Fruit fly (Drosophila melanogaster) whole organism, prepupa: ENCODE results near the gene mrn.

Experiments used
- Blimp-1 ChIP-seq: fragments of 200-800 bp; sonication (Bioruptor generic); optimal IDR thresholded peaks from 3 replicates; lab custom pipeline; 2017; ENCODE audit warnings: missing biosample characterization, missing genetic modification characterization, mild to moderate bottlenecking, moderate library complexity, missing genetic modification reagents
- CG10631 ChIP-seq: fragments of 200-800 bp; sonication (Bioruptor generic); optimal IDR thresholded peaks from 2 replicates; lab custom pipeline; 2016; ENCODE audit warnings: missing biosample characterization, missing genetic modification characterization
- CG10669 ChIP-seq: fragments of 200-800 bp; sonication (Bioruptor generic); optimal IDR thresholded peaks from 3 replicates; lab custom pipeline; 2018; ENCODE audit warnings: missing biosample characterization, mild to moderate bottlenecking, missing genetic modification characterization, moderate library complexity
- CG11294 ChIP-seq: fragments of 200-800 bp; sonication (Bioruptor generic); IDR thresholded peaks from 2 replicates; pipeline ENCODE4 v1.3.6; 2022; ENCODE audit warnings: missing biosample characterization, missing genetic modification characterization
- CG11762 ChIP-seq: fragments of 200-800 bp; sonication (Bioruptor generic); optimal IDR thresholded peaks from 3 replicates; lab custom pipeline; 2016; ENCODE audit warnings: missing biosample characterization, missing genetic modification characterization; ENCODE audit not compliant: insufficient read depth
- CG11902 ChIP-seq: fragments of 200-800 bp; sonication (Bioruptor generic); optimal IDR thresholded peaks from 3 replicates; lab custom pipeline; 2016; ENCODE audit warnings: missing biosample characterization, missing genetic modification characterization
- CG15336 ChIP-seq: fragments of 200-800 bp; sonication (Bioruptor generic); IDR thresholded peaks from 2 replicates; pipeline ENCODE4 v1.3.6; 2022; ENCODE audit warnings: missing biosample characterization, missing genetic modification characterization
- CG3032 ChIP-seq: fragments of 200-800 bp; optimal IDR thresholded peaks from 2 replicates; lab custom pipeline; 2019; ENCODE audit warnings: missing biosample characterization, mild to moderate bottlenecking, missing genetic modification characterization, moderate library complexity
- CG31627 ChIP-seq: fragments of 200-800 bp; sonication (Bioruptor generic); optimal IDR thresholded peaks from 3 replicates; lab custom pipeline; 2016; ENCODE audit warnings: missing biosample characterization, missing genetic modification characterization
- CG32006 ChIP-seq: fragments of 200-800 bp; sonication (Bioruptor generic); optimal IDR thresholded peaks from 3 replicates; lab custom pipeline; 2017; ENCODE audit warnings: missing biosample characterization, mild to moderate bottlenecking, missing genetic modification characterization
- CG34406 ChIP-seq: fragments of 200-800 bp; sonication (Bioruptor generic); optimal IDR thresholded peaks from 3 replicates; lab custom pipeline; 2016; ENCODE audit warnings: missing biosample characterization, missing genetic modification characterization
- CG3919 ChIP-seq: fragments of 200-800 bp; sonication (Bioruptor generic); optimal IDR thresholded peaks from 3 replicates; lab custom pipeline; 2016; ENCODE audit warnings: missing biosample characterization, missing genetic modification characterization
- CG4318 ChIP-seq: fragments of 200-800 bp; sonication (Bioruptor generic); optimal IDR thresholded peaks from 3 replicates; lab custom pipeline; 2017; ENCODE audit warnings: missing biosample characterization, mild to moderate bottlenecking, missing genetic modification characterization
- CG6163 ChIP-seq: fragments of 200-800 bp; sonication (Bioruptor generic); IDR thresholded peaks from 3 replicates; pipeline ENCODE4 v1.3.6; 2022; ENCODE audit warnings: missing biosample characterization, missing genetic modification characterization
- CG6276 ChIP-seq: fragments of 200-800 bp; sonication (Bioruptor generic); optimal IDR thresholded peaks from 2 replicates; lab custom pipeline; 2017; ENCODE audit warnings: missing biosample characterization, mild to moderate bottlenecking, missing genetic modification characterization
- CG6792 ChIP-seq: fragments of 200-800 bp; sonication (Bioruptor generic); optimal IDR thresholded peaks from 3 replicates; lab custom pipeline; 2016; ENCODE audit warnings: missing biosample characterization, missing genetic modification characterization
- CG6854 ChIP-seq: fragments of 200-800 bp; sonication (Bioruptor generic); optimal IDR thresholded peaks from 2 replicates; lab custom pipeline; 2017; ENCODE audit warnings: missing biosample characterization, mild to moderate bottlenecking, missing genetic modification characterization
- CG7368 ChIP-seq: fragments of 200-800 bp; sonication (Bioruptor generic); optimal IDR thresholded peaks from 3 replicates; lab custom pipeline; 2016; ENCODE audit warnings: missing biosample characterization, missing genetic modification characterization
- CG8632 ChIP-seq: fragments of 200-800 bp; sonication (Bioruptor generic); optimal IDR thresholded peaks from 3 replicates; lab custom pipeline; 2016; ENCODE audit warnings: missing biosample characterization, missing genetic modification characterization
- CG9139 ChIP-seq: fragments of 200-800 bp; sonication (Bioruptor generic); optimal IDR thresholded peaks from 3 replicates; lab custom pipeline; 2017; ENCODE audit warnings: missing biosample characterization, mild to moderate bottlenecking, missing genetic modification characterization
- Eip75B ChIP-seq: fragments of 200-800 bp; sonication (Bioruptor generic); optimal IDR thresholded peaks from 3 replicates; lab custom pipeline; 2016; ENCODE audit warnings: missing biosample characterization, missing genetic modification characterization
- Eip78C ChIP-seq: fragments of 200-800 bp; sonication (Bioruptor generic); peaks from one replicate; lab custom pipeline; 2016; ENCODE audit warnings: missing biosample characterization, missing genetic modification characterization
- Eip93F ChIP-seq: fragments of 200-800 bp; sonication (Bioruptor generic); optimal IDR thresholded peaks from 2 replicates; lab custom pipeline; 2016; ENCODE audit warnings: missing biosample characterization, mild to moderate bottlenecking, missing genetic modification characterization
- Ets21C ChIP-seq: fragments of 200-800 bp; sonication (Bioruptor generic); optimal IDR thresholded peaks from 3 replicates; lab custom pipeline; 2016; ENCODE audit warnings: missing biosample characterization, missing genetic modification characterization
- Ets96B ChIP-seq: fragments of 200-800 bp; optimal IDR thresholded peaks from 2 replicates; lab custom pipeline; 2019; ENCODE audit warnings: missing biosample characterization, mild to moderate bottlenecking, missing genetic modification characterization, moderate library complexity
- Gug ChIP-seq: fragments of 200-800 bp; sonication (Bioruptor generic); IDR thresholded peaks from 2 replicates; pipeline ENCODE4 v1.3.6; 2022; ENCODE audit warnings: missing biosample characterization, missing genetic modification characterization
- Hr38 ChIP-seq: sonication (Bioruptor generic); optimal IDR thresholded peaks from 2 replicates; lab custom pipeline; 2016; ENCODE audit warnings: missing biosample characterization, missing genetic modification characterization
- Lpt ChIP-seq: fragments of 200-800 bp; sonication (Bioruptor generic); optimal IDR thresholded peaks from 3 replicates; lab custom pipeline; 2016; ENCODE audit warnings: missing biosample characterization, missing genetic modification characterization
- Smox ChIP-seq: fragments of 200-800 bp; sonication (Bioruptor generic); optimal IDR thresholded peaks from 3 replicates; lab custom pipeline; 2016; ENCODE audit warnings: missing biosample characterization, missing genetic modification characterization
- Sox102F ChIP-seq: fragments of 200-800 bp; sonication (Bioruptor generic); optimal IDR thresholded peaks from 2 replicates; lab custom pipeline; 2016; ENCODE audit warnings: missing biosample characterization, mild to moderate bottlenecking, missing genetic modification characterization
- Sox14 ChIP-seq: fragments of 200-800 bp; sonication (Bioruptor generic); optimal IDR thresholded peaks from 3 replicates; lab custom pipeline; 2016; ENCODE audit warnings: missing biosample characterization, missing genetic modification characterization
- Sox15 ChIP-seq: fragments of 200-800 bp; sonication (Bioruptor generic); optimal IDR thresholded peaks from 3 replicates; lab custom pipeline; 2016; ENCODE audit warnings: missing biosample characterization, missing genetic modification characterization
- cyc ChIP-seq: fragments of 200-800 bp; sonication (Bioruptor generic); optimal IDR thresholded peaks from 3 replicates; lab custom pipeline; 2016; ENCODE audit warnings: missing biosample characterization, missing genetic modification characterization
- dac ChIP-seq: fragments of 200-800 bp; sonication (Bioruptor generic); optimal IDR thresholded peaks from 2 replicates; lab custom pipeline; 2017; ENCODE audit warnings: missing biosample characterization, mild to moderate bottlenecking, missing genetic modification characterization
- dsx ChIP-seq: fragments of 200-800 bp; optimal IDR thresholded peaks from 3 replicates; lab custom pipeline; 2019; ENCODE audit warnings: missing biosample characterization, mild to moderate bottlenecking, missing genetic modification characterization, moderate library complexity; ENCODE audit not compliant: poor library complexity, severe bottlenecking
- esn ChIP-seq: fragments of 200-800 bp; sonication (Bioruptor generic); optimal IDR thresholded peaks from 2 replicates; lab custom pipeline; 2016; ENCODE audit warnings: missing biosample characterization, mild to moderate bottlenecking, missing genetic modification characterization, moderate library complexity
- fd85E ChIP-seq: fragments of 200-800 bp; sonication (Bioruptor generic); optimal IDR thresholded peaks from 3 replicates; lab custom pipeline; 2016; ENCODE audit warnings: missing biosample characterization, missing genetic modification characterization
- fkh ChIP-seq: fragments of 200-800 bp; sonication (Bioruptor generic); optimal IDR thresholded peaks from 3 replicates; lab custom pipeline; 2017; ENCODE audit warnings: missing biosample characterization, mild to moderate bottlenecking, missing genetic modification characterization, moderate library complexity
- lz ChIP-seq: fragments of 200-800 bp; sonication (Bioruptor generic); optimal IDR thresholded peaks from 3 replicates; lab custom pipeline; 2016; ENCODE audit warnings: missing biosample characterization, missing genetic modification characterization
- net ChIP-seq: fragments of 200-800 bp; sonication (Bioruptor generic); optimal IDR thresholded peaks from 3 replicates; lab custom pipeline; 2016; ENCODE audit warnings: missing biosample characterization, missing genetic modification characterization
- pdm3 ChIP-seq: fragments of 200-800 bp; sonication (Bioruptor generic); optimal IDR thresholded peaks from 3 replicates; lab custom pipeline; 2016; ENCODE audit warnings: missing biosample characterization, missing genetic modification characterization
- salr ChIP-seq, 2 experiments: fragments of 200-800 bp; sonication (Bioruptor generic); optimal IDR thresholded peaks; 3 replicates each; lab custom pipeline; 2016 to 2018; ENCODE audit warnings: missing biosample characterization in 2 of 2, missing genetic modification characterization in 2 of 2, mild to moderate bottlenecking in 1 of 2
- spab ChIP-seq: fragments of 200-800 bp; sonication (Bioruptor generic); optimal IDR thresholded peaks from 2 replicates; lab custom pipeline; 2017; ENCODE audit warnings: missing biosample characterization, mild to moderate bottlenecking, missing genetic modification characterization, missing genetic modification reagents
- svp ChIP-seq: fragments of 200-800 bp; sonication (Bioruptor generic); peaks from one replicate; lab custom pipeline; 2016; ENCODE audit warnings: missing biosample characterization, missing genetic modification characterization
- topi ChIP-seq: fragments of 200-800 bp; sonication (Bioruptor generic); optimal IDR thresholded peaks from 3 replicates; lab custom pipeline; 2016; ENCODE audit warnings: missing biosample characterization, missing genetic modification characterization
- vri ChIP-seq: fragments of 200-800 bp; sonication (Bioruptor generic); optimal IDR thresholded peaks from 3 replicates; lab custom pipeline; 2016; ENCODE audit warnings: missing biosample characterization, mild to moderate bottlenecking, missing genetic modification characterization

mrn gene

dm6 chr3L:15592536-15593260 lies 12.4 kb upstream of the mrn start (continued):
- TF ChIP-seq dsx (GFP tag; lab: Kevin White, UChicago) (no peak), CG3032 (peak; percentile 31), Eip78C (GFP tag; lab: Kevin White, UChicago) (peak; percentile 67), CG6276 (GFP tag; lab: Kevin White, UChicago) (peak; percentile 79), CG6163 (GFP tag; lab: Robert Waterston, UW) (no peak), Ets96B (peak; percentile 24), CG9139 (GFP tag; lab: Kevin White, UChicago) (no peak), Eip75B (GFP tag; lab: Kevin White, UChicago) (no peak), pdm3 (GFP tag; lab: Kevin White, UChicago) (no peak)

- no peak for TF ChIP-seq spab (GFP tag; lab: Kevin White, UChicago)
- no peak for TF ChIP-seq CG10631 (GFP tag; lab: Kevin White, UChicago)
- TF ChIP-seq fd85E (GFP tag; lab: Kevin White, UChicago): no peak
- no peak for TF ChIP-seq Blimp-1 (GFP tag; lab: Kevin White, UChicago)
- no peak for TF ChIP-seq CG6276 (GFP tag; lab: Kevin White, UChicago)
- no peak for TF ChIP-seq Sox102F (GFP tag; lab: Kevin White, UChicago)
- peak; percentile 0 for TF ChIP-seq Eip75B (GFP tag; lab: Kevin White, UChicago)
- TF ChIP-seq dac (GFP tag; lab: Kevin White, UChicago): no peak
- TF ChIP-seq lz (GFP tag; lab: Kevin White, UChicago): no peak
- TF ChIP-seq Sox14 (GFP tag; lab: Kevin White, UChicago): no peak
- TF ChIP-seq Eip78C (GFP tag; lab: Kevin White, UChicago): peak; percentile 45
- TF ChIP-seq CG9139 (GFP tag; lab: Kevin White, UChicago): no peak
- TF ChIP-seq CG7368 (GFP tag; lab: Kevin White, UChicago): no peak
- TF ChIP-seq Sox15 (GFP tag; lab: Kevin White, UChicago): no peak
- TF ChIP-seq CG4318 (GFP tag; lab: Kevin White, UChicago): no peak
- TF ChIP-seq Gug (GFP tag; lab: Robert Waterston, UW): no peak
- TF ChIP-seq CG31627: no peak
- peak; percentile 19 for TF ChIP-seq CG32006 (GFP tag; lab: Kevin White, UChicago)
- no peak for TF ChIP-seq Lpt
- TF ChIP-seq cyc (GFP tag; lab: Kevin White, UChicago): no peak
- no peak for TF ChIP-seq Ets21C (GFP tag; lab: Kevin White, UChicago)
- TF ChIP-seq CG3919 (GFP tag; lab: Kevin White, UChicago): no peak
- TF ChIP-seq vri (GFP tag; lab: Kevin White, UChicago): no peak
- TF ChIP-seq pdm3 (GFP tag; lab: Kevin White, UChicago): peak; percentile 13
- TF ChIP-seq CG6854: no peak
- no peak for TF ChIP-seq CG11762 (GFP tag; lab: Kevin White, UChicago)
- no peak for TF ChIP-seq salr (GFP tag; optimal IDR thresholded peaks at IDR 0.05; lab: Kevin White, UChicago)
- TF ChIP-seq CG6792 (GFP tag; lab: Kevin White, UChicago): no peak
- TF ChIP-seq CG10669 (GFP tag; lab: Kevin White, UChicago): no peak
- peak; percentile 7 for TF ChIP-seq CG3032
- TF ChIP-seq net (GFP tag; lab: Kevin White, UChicago): no peak
- TF ChIP-seq topi: no peak
- no peak for TF ChIP-seq CG11294
- no peak for TF ChIP-seq CG8632 (GFP tag; lab: Kevin White, UChicago)
- TF ChIP-seq Eip93F (GFP tag; lab: Kevin White, UChicago): no peak
- TF ChIP-seq Smox (GFP tag; lab: Kevin White, UChicago): no peak
- TF ChIP-seq fkh (GFP tag; lab: Kevin White, UChicago): peak; percentile 86
- no peak for TF ChIP-seq Hr38 (GFP tag; lab: Kevin White, UChicago)
- TF ChIP-seq dsx (GFP tag; lab: Kevin White, UChicago): no peak
- no peak for TF ChIP-seq esn (GFP tag; lab: Kevin White, UChicago)
- TF ChIP-seq CG34406: no peak
- no peak for TF ChIP-seq svp
- TF ChIP-seq CG15336: peak; percentile 39; the same call in 1 of the 2 replicates
- TF ChIP-seq CG11902: no peak
These were observed 10.7 kb upstream of the mrn start for dm6 chr3L:15590803-15591597.
